Worm (Caenorhabditis elegans): ENCODE measurements around the gene ula-1.

ce11 chrIII:4912317-4912716 lies 7.8 kb downstream of the ula-1 start, which contains the start of the genes F26F4.9 and cee-1:
- TF ChIP-seq nhr-10 (tag; optimal IDR thresholded peaks at IDR 0.05) = no peak
- TF ChIP-seq fos-1 (tag; optimal IDR thresholded peaks at IDR 0.05) = no peak
- TF ChIP-seq egl-27 (tag; optimal IDR thresholded peaks at IDR 0.05) = no peak
- TF ChIP-seq aha-1 (tag) = peak; percentile 86
- TF ChIP-seq snpc-4 (tag; optimal IDR thresholded peaks at IDR 0.05) = no peak
- TF ChIP-seq pha-4 (GFP tag; IDR thresholded peaks at IDR 0.05) = no peak
- no peak for TF ChIP-seq pha-4 (tag; optimal IDR thresholded peaks at IDR 0.05)
- TF ChIP-seq F37D6.2 (tag; optimal IDR thresholded peaks at IDR 0.05) = no peak
- no peak for TF ChIP-seq jun-1 (tag; optimal IDR thresholded peaks at IDR 0.05)
- TF ChIP-seq ceh-20 (GFP tag; IDR thresholded peaks at IDR 0.05) = no peak
- no peak for TF ChIP-seq spr-3 (GFP tag; optimal IDR thresholded peaks at IDR 0.05)
- no peak for TF ChIP-seq ZK546.5 (tag; optimal IDR thresholded peaks at IDR 0.05)
